Fruit fly (Drosophila melanogaster): ENCODE data around the gene CG5068.

CG5068 gene

DNA sequence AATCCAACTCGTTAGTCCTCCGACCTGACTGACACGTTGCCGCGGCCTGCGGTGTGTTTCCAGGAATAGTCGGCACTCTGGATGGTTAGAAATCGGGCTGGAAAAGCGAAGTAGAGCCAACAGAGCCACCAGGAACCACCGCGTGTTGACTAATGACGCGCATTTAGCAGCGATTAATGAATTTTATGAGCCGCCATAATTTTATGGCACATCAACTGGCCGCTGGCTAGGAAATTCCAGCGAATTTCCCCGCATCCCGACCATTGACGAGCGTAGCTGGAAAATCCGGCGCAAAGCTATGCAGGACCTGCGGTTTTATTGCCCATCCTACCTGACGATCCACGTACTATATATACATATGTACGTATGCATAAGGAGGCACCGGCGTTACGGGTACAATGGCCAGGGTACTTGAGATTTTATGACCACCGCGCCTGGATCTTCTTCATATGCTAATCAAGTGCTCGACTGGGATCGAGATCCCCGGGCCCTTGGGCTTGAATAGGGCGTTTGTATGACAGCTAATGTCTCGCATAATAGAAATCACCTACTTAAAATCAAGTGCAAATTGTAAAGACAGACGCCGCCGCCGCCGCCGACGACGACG lies 42.8 kb downstream of the CG5068 start:
- no peak for TF ChIP-seq noc (tag; optimal IDR thresholded peaks at IDR 0.05)

DNA sequence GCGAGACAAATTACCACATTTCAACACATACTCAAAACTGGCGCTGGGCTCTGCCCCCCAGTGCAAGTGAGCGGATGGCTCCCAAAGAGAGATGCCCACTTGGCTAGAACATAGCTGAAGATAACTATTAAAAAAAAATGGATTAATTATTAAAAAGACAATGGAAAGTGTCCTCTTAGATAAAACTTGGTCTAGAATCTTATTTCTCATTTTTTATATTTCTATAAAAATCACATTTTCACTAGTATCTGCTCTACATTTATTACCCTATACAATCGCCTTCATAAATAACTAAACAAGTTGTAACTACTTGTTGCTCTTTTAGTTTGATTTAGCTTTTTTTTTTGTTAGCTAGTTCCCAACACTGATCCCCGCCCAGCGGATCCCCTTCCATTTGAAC lies 46.4 kb downstream of the CG5068 start:
- no peak for TF ChIP-seq noc (tag; optimal IDR thresholded peaks at IDR 0.05)

DNA sequence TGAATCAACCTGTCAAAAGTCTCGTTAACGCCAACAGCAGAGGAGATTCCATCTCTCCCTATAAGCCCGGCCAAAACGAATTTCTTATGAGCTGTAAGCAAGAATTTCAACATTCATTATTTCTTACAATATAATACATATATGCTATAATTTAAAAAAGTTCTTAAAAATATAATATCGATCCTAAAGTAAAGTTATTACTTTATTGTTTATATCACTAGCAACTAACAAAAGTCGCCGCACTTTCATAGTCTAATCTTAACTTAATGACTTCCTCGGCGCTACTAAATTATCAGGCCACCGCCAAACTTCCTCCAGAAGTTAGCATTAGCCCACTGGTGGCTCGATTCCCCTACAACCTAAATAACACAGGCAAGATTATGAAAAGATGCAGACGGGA lies 47.0 kb downstream of the CG5068 start:
- no peak for TF ChIP-seq noc (tag; optimal IDR thresholded peaks at IDR 0.05)

DNA sequence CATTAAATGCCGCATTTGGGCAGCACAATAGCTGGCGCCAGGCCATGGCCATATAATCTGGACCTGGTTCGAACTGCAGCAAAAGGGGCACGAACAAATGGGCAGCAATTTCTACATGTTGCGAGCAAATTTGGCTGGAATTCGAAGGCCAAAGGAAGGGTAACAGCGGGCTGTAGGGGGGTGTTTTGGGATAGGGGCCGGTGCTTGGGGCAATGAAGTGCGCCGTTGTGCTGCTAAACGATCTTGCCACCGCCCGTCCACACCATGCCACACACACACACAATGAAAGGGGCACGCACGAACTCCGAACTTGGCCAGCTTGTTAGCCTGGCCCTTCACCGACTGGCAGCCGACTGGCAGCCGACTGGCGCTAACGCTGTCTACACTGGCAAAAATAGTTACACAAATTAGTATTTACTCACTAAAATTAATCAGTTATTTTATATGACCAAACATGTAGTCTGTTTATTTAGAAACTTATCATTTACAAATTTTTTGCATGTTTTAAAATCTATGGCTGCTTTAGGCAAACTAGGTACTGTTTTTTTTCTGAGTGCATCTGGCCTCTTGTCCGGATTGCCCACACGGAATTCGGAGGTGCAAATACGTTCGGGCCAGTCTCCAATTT lies 47.6 kb downstream of the CG5068 start:
- TF ChIP-seq noc (tag; optimal IDR thresholded peaks at IDR 0.05) = no peak

- TF ChIP-seq noc (tag; optimal IDR thresholded peaks at IDR 0.05) = no peak
Measured at dm6 chr3L:9037608-9038007, 51.1 kb downstream of the CG5068 start.
